Worm (Caenorhabditis elegans): Measurements from ENCODE around the gene rap-2.
A peak's percentile ranks its signal among the peaks of the same experiment; 100 is the strongest.

Gene rap-2

ce11 chrV:15085335-15085800 is 21.5 kb upstream of the rap-2 start, which contains the start of the genes ahsa-1 and C01G10.7 (continued):
- TF ChIP-seq nhr-28 (tag; optimal IDR thresholded peaks at IDR 0.05) (no peak), blmp-1 (tag; optimal IDR thresholded peaks at IDR 0.05) (peak; percentile 75), irx-1 (tag; optimal IDR thresholded peaks at IDR 0.05) (peak; percentile 92), hlh-17 (GFP tag; optimal IDR thresholded peaks at IDR 0.05; ENCODE audit: borderline replicate concordance) (no peak), swsn-7 (tag; optimal IDR thresholded peaks at IDR 0.05) (peak; percentile 90), C34B4.2 (tag; optimal IDR thresholded peaks at IDR 0.05) (no peak), ztf-11 (tag; optimal IDR thresholded peaks at IDR 0.05) (peak in 1 of 2 experiments; percentile 94), snpc-4 (tag; optimal IDR thresholded peaks at IDR 0.05) (peak; percentile 87), nhr-76 (tag; optimal IDR thresholded peaks at IDR 0.05) (no peak), jun-1 (tag; optimal IDR thresholded peaks at IDR 0.05) (peak; percentile 61), zag-1 (tag; optimal IDR thresholded peaks at IDR 0.05) (peak; percentile 54), lin-35 (GFP tag; optimal IDR thresholded peaks at IDR 0.05) (peak; percentile 85 to 86), nhr-47 (tag; optimal IDR thresholded peaks at IDR 0.05) (peak; percentile 94), unc-130 (tag; optimal IDR thresholded peaks at IDR 0.05) (peak; percentile 63), lin-13 (GFP tag; optimal IDR thresholded peaks at IDR 0.05) (peak; percentile 88), unc-86 (tag; optimal IDR thresholded peaks at IDR 0.05) (peak; percentile 85), nhr-20 (tag; optimal IDR thresholded peaks at IDR 0.05) (peak; percentile 92), unc-62 (GFP tag; optimal IDR thresholded peaks at IDR 0.05) (no peak), nhr-71 (tag; optimal IDR thresholded peaks at IDR 0.05) (peak; percentile 96), nhr-12 (tag; optimal IDR thresholded peaks at IDR 0.05) (no peak), egl-27 (tag; optimal IDR thresholded peaks at IDR 0.05) (no peak), tbx-2 (tag; optimal IDR thresholded peaks at IDR 0.05) (peak; percentile 94), fos-1 (tag; optimal IDR thresholded peaks at IDR 0.05) (peak; percentile 60), lin-14 (GFP tag; optimal IDR thresholded peaks at IDR 0.05) (peak; percentile 95), ztf-4 (tag; optimal IDR thresholded peaks at IDR 0.05) (peak; percentile 34), dsc-1 (tag; optimal IDR thresholded peaks at IDR 0.05) (peak; percentile 94), efl-1 (optimal IDR thresholded peaks at IDR 0.05) (peak; percentile 84 to 85), efl-1 (GFP tag; optimal IDR thresholded peaks at IDR 0.05 in 1 of 2) (peak; percentile 83 to 97), snu-23 (GFP tag; optimal IDR thresholded peaks at IDR 0.05) (peak; percentile 95), sox-4 (tag; optimal IDR thresholded peaks at IDR 0.05) (peak; percentile 91), aly-2 (tag; optimal IDR thresholded peaks at IDR 0.05) (peak; percentile 38), ces-1 (GFP tag; optimal IDR thresholded peaks at IDR 0.05) (no peak), fkh-8 (tag; optimal IDR thresholded peaks at IDR 0.05) (peak; percentile 92), elt-2 (tag; optimal IDR thresholded peaks at IDR 0.05) (peak; percentile 69), unc-30 (tag; optimal IDR thresholded peaks at IDR 0.05) (no peak), isw-1 (GFP tag; IDR thresholded peaks at IDR 0.05) (peak; percentile 87), rnt-1 (tag; optimal IDR thresholded peaks at IDR 0.05) (peak; percentile 99), nhr-19 (GFP tag; conservative IDR thresholded peaks at IDR 0.05) (peak; percentile 87), ama-1 (optimal IDR thresholded peaks at IDR 0.05) (peak; percentile 25), C16A3.4 (tag; optimal IDR thresholded peaks at IDR 0.05) (peak; percentile 93), dpl-1 (GFP tag; optimal IDR thresholded peaks at IDR 0.05) (peak; percentile 76 to 86 (median 84)), nhr-237 (tag; optimal IDR thresholded peaks at IDR 0.05) (peak; percentile 77), nhr-84 (tag; optimal IDR thresholded peaks at IDR 0.05) (no peak), ceh-82 (tag; optimal IDR thresholded peaks at IDR 0.05) (peak; percentile 83 to 91 (median 87)), hpl-2 (GFP tag; optimal IDR thresholded peaks at IDR 0.05) (peak; percentile 60), Y116A8C.19 (tag; optimal IDR thresholded peaks at IDR 0.05; ENCODE audit: borderline replicate concordance) (peak; percentile 69), elt-3 (tag; optimal IDR thresholded peaks at IDR 0.05) (peak in 4 of 6 experiments; percentile 67 to 90 (median 83)), nhr-77 (tag; optimal IDR thresholded peaks at IDR 0.05) (peak; percentile 80), pag-3 (tag; optimal IDR thresholded peaks at IDR 0.05; ENCODE audit: borderline replicate concordance, insufficient read depth) (no peak), tlp-1 (tag; optimal IDR thresholded peaks at IDR 0.05) (no peak), nhr-90 (tag; optimal IDR thresholded peaks at IDR 0.05; ENCODE audit: poor library complexity) (peak; percentile 95), mef-2 (tag; optimal IDR thresholded peaks at IDR 0.05) (no peak), sptf-1 (tag; optimal IDR thresholded peaks at IDR 0.05) (no peak)
